Worm (Caenorhabditis elegans) whole organism, mixed stage, embryonic: Measurements from ENCODE around the gene srh-212.

ENCODE experiments used
- blmp-1 ChIP-seq: fragments of 150-350 bp; optimal IDR thresholded peaks from 2 replicates; lab custom pipeline; 2014; ENCODE audit warnings: missing biosample characterization, missing genetic modification characterization
- ceh-83 ChIP-seq: fragments of 200-800 bp; sonication (Bioruptor generic); optimal IDR thresholded peaks from 2 replicates; lab custom pipeline; 2018; ENCODE audit warnings: mild to moderate bottlenecking, missing genetic modification characterization, missing compliant biosample characterization
- elt-3 ChIP-seq: fragments of 150-350 bp; optimal IDR thresholded peaks from 2 replicates; lab custom pipeline; 2014; ENCODE audit warnings: missing biosample characterization, missing genetic modification characterization
- lsy-2 ChIP-seq: fragments of 150-350 bp; optimal IDR thresholded peaks from 2 replicates; lab custom pipeline; 2014; ENCODE audit warnings: missing biosample characterization, missing genetic modification characterization
- nhr-237 ChIP-seq: fragments of 150-350 bp; optimal IDR thresholded peaks from 2 replicates; lab custom pipeline; 2014; ENCODE audit warnings: missing biosample characterization, missing genetic modification characterization
- sptf-1 ChIP-seq: sonication (generic microtip); optimal IDR thresholded peaks from 2 replicates; lab custom pipeline; 2017; ENCODE audit warnings: mild to moderate bottlenecking, missing genetic modification characterization, moderate library complexity, missing compliant biosample characterization
- unc-62 ChIP-seq: fragments of 150-350 bp; optimal IDR thresholded peaks from 2 replicates; lab custom pipeline; 2014; ENCODE audit warnings: missing biosample characterization, missing genetic modification reagents, missing genetic modification characterization
- zip-8 ChIP-seq: fragments of 150-350 bp; optimal IDR thresholded peaks from 2 replicates; lab custom pipeline; 2014; ENCODE audit warnings: missing biosample characterization, missing genetic modification characterization
- ztf-11 ChIP-seq: fragments of 150-350 bp; optimal IDR thresholded peaks from 2 replicates; lab custom pipeline; 2014; ENCODE audit warnings: missing biosample characterization, missing genetic modification characterization

DNA sequence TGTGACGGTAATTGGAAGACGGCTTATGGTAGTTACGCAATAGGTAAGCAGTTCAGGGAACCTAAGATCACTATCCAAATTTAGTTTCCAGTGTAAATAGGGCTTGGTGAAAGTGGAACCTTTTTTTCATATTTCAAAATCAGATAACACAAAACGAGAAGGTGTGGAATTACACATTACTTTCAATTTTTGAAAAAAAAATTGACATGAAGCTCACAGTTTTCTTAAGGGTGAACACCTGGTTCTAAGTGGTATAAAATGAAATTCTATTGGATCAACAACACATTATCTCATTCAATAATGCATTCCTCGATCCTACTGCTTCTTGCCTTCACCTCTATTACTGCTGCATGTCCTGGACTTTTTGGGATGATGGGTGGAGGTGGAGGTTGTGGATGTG lies 41.0 kb downstream of the srh-212 start, which contains the start of gene grl-30:
- no peak for TF ChIP-seq ztf-11
- TF ChIP-seq unc-62 (GFP tag; lab: Kevin White, UChicago): no peak
- no peak for TF ChIP-seq lsy-2 (tag; lab: Kevin White, UChicago)
- TF ChIP-seq nhr-237 (tag; lab: Kevin White, UChicago): no peak
- TF ChIP-seq ceh-83 (GFP tag; lab: Kevin White, UChicago): no peak
- TF ChIP-seq elt-3 (tag; lab: Kevin White, UChicago): no peak
- no peak for TF ChIP-seq blmp-1 (tag; lab: Kevin White, UChicago)
- peak; percentile 20 for TF ChIP-seq zip-8
- no peak for TF ChIP-seq sptf-1
